Fruit fly (Drosophila melanogaster) whole organism, prepupa: ENCODE data around the gene CG15458.

ENCODE experiments used
- Blimp-1 ChIP-seq: fragments of 200-800 bp; sonication (Bioruptor generic); optimal IDR thresholded peaks from 3 replicates; lab custom pipeline; 2017; ENCODE audit warnings: missing biosample characterization, missing genetic modification characterization, mild to moderate bottlenecking, moderate library complexity, missing genetic modification reagents
- CG11902 ChIP-seq: fragments of 200-800 bp; sonication (Bioruptor generic); optimal IDR thresholded peaks from 3 replicates; lab custom pipeline; 2016; ENCODE audit warnings: missing biosample characterization, missing genetic modification characterization
- CG15336 ChIP-seq: fragments of 200-800 bp; sonication (Bioruptor generic); IDR thresholded peaks from 2 replicates; pipeline ENCODE4 v1.3.6; 2022; ENCODE audit warnings: missing biosample characterization, missing genetic modification characterization
- CG16779 ChIP-seq: fragments of 200-800 bp; sonication (Bioruptor generic); optimal IDR thresholded peaks from 3 replicates; lab custom pipeline; 2017; ENCODE audit warnings: missing biosample characterization, mild to moderate bottlenecking, missing genetic modification characterization
- CG32006 ChIP-seq: fragments of 200-800 bp; sonication (Bioruptor generic); optimal IDR thresholded peaks from 3 replicates; lab custom pipeline; 2017; ENCODE audit warnings: missing biosample characterization, mild to moderate bottlenecking, missing genetic modification characterization
- CG6792 ChIP-seq: fragments of 200-800 bp; sonication (Bioruptor generic); optimal IDR thresholded peaks from 3 replicates; lab custom pipeline; 2016; ENCODE audit warnings: missing biosample characterization, missing genetic modification characterization
- CG6854 ChIP-seq: fragments of 200-800 bp; sonication (Bioruptor generic); optimal IDR thresholded peaks from 2 replicates; lab custom pipeline; 2017; ENCODE audit warnings: missing biosample characterization, mild to moderate bottlenecking, missing genetic modification characterization
- CG8319 ChIP-seq: fragments of 200-800 bp; sonication (Bioruptor generic); optimal IDR thresholded peaks from 3 replicates; lab custom pipeline; 2016; ENCODE audit warnings: missing biosample characterization, missing genetic modification characterization
- Eip93F ChIP-seq: fragments of 200-800 bp; sonication (Bioruptor generic); optimal IDR thresholded peaks from 2 replicates; lab custom pipeline; 2016; ENCODE audit warnings: missing biosample characterization, mild to moderate bottlenecking, missing genetic modification characterization
- Ets21C ChIP-seq: fragments of 200-800 bp; sonication (Bioruptor generic); optimal IDR thresholded peaks from 3 replicates; lab custom pipeline; 2016; ENCODE audit warnings: missing biosample characterization, missing genetic modification characterization
- Ets96B ChIP-seq: fragments of 200-800 bp; optimal IDR thresholded peaks from 2 replicates; lab custom pipeline; 2019; ENCODE audit warnings: missing biosample characterization, mild to moderate bottlenecking, missing genetic modification characterization, moderate library complexity
- Gug ChIP-seq: fragments of 200-800 bp; sonication (Bioruptor generic); IDR thresholded peaks from 2 replicates; pipeline ENCODE4 v1.3.6; 2022; ENCODE audit warnings: missing biosample characterization, missing genetic modification characterization
- Lpt ChIP-seq: fragments of 200-800 bp; sonication (Bioruptor generic); optimal IDR thresholded peaks from 3 replicates; lab custom pipeline; 2016; ENCODE audit warnings: missing biosample characterization, missing genetic modification characterization
- OdsH ChIP-seq: fragments of 200-800 bp; sonication (Bioruptor generic); optimal IDR thresholded peaks from 3 replicates; lab custom pipeline; 2016; ENCODE audit warnings: missing biosample characterization, missing genetic modification characterization
- achi ChIP-seq: fragments of 200-800 bp; sonication (Bioruptor generic); optimal IDR thresholded peaks from 3 replicates; lab custom pipeline; 2016; ENCODE audit warnings: missing biosample characterization, missing genetic modification characterization
- acj6 ChIP-seq: fragments of 200-800 bp; sonication (Bioruptor generic); optimal IDR thresholded peaks from 3 replicates; lab custom pipeline; 2016; ENCODE audit warnings: missing biosample characterization, missing genetic modification characterization
- cyc ChIP-seq: fragments of 200-800 bp; sonication (Bioruptor generic); optimal IDR thresholded peaks from 3 replicates; lab custom pipeline; 2016; ENCODE audit warnings: missing biosample characterization, missing genetic modification characterization
- dsx ChIP-seq: fragments of 200-800 bp; optimal IDR thresholded peaks from 3 replicates; lab custom pipeline; 2019; ENCODE audit warnings: missing biosample characterization, mild to moderate bottlenecking, missing genetic modification characterization, moderate library complexity; ENCODE audit not compliant: poor library complexity, severe bottlenecking
- fd59A ChIP-seq: fragments of 200-800 bp; sonication (Bioruptor generic); optimal IDR thresholded peaks from 2 replicates; lab custom pipeline; 2017; ENCODE audit warnings: missing biosample characterization, mild to moderate bottlenecking, missing genetic modification characterization, missing genetic modification reagents
- fkh ChIP-seq: fragments of 200-800 bp; sonication (Bioruptor generic); optimal IDR thresholded peaks from 3 replicates; lab custom pipeline; 2017; ENCODE audit warnings: missing biosample characterization, mild to moderate bottlenecking, missing genetic modification characterization, moderate library complexity
- spab ChIP-seq: fragments of 200-800 bp; sonication (Bioruptor generic); optimal IDR thresholded peaks from 2 replicates; lab custom pipeline; 2017; ENCODE audit warnings: missing biosample characterization, mild to moderate bottlenecking, missing genetic modification characterization, missing genetic modification reagents
- svp ChIP-seq: fragments of 200-800 bp; sonication (Bioruptor generic); peaks from one replicate; lab custom pipeline; 2016; ENCODE audit warnings: missing biosample characterization, missing genetic modification characterization
- vri ChIP-seq: fragments of 200-800 bp; sonication (Bioruptor generic); optimal IDR thresholded peaks from 3 replicates; lab custom pipeline; 2016; ENCODE audit warnings: missing biosample characterization, mild to moderate bottlenecking, missing genetic modification characterization

CG15458 gene

DNA sequence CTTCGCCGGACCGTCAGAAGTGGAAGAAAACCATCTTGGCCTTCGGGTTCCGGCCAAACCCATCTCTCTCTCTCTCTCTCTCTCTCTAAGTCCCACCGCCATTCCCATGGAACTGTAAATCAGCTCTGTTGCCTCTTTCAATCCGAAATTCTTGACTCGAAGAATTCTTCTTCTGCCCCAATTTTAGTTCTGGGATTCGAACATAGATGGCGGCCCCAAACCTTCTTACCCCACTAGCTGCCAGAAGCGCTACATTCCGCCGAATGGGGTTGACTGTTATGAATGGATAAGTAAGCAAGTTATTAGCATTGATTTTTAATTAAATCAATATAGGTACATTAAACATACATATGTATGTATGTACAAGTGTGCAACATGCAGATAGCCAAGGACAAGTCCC, 28.1 kb downstream of the CG15458 start:
- TF ChIP-seq achi = no peak
- no peak for TF ChIP-seq fd59A
- TF ChIP-seq spab = no peak
- no peak for TF ChIP-seq Ets96B (tag; lab: Kevin White, UChicago)
- no peak for TF ChIP-seq CG6792 (GFP tag; lab: Kevin White, UChicago)
- TF ChIP-seq CG32006 (GFP tag; lab: Kevin White, UChicago) = no peak
- TF ChIP-seq CG11902 (GFP tag; lab: Kevin White, UChicago) = no peak
- TF ChIP-seq Eip93F (GFP tag; lab: Kevin White, UChicago) = no peak
- no peak for TF ChIP-seq OdsH (GFP tag; lab: Kevin White, UChicago)
- no peak for TF ChIP-seq cyc (GFP tag; lab: Kevin White, UChicago)
- no peak for TF ChIP-seq vri (GFP tag; lab: Kevin White, UChicago)
- TF ChIP-seq dsx (GFP tag; lab: Kevin White, UChicago) = no peak
- TF ChIP-seq Lpt (GFP tag; lab: Kevin White, UChicago) = no peak

DNA sequence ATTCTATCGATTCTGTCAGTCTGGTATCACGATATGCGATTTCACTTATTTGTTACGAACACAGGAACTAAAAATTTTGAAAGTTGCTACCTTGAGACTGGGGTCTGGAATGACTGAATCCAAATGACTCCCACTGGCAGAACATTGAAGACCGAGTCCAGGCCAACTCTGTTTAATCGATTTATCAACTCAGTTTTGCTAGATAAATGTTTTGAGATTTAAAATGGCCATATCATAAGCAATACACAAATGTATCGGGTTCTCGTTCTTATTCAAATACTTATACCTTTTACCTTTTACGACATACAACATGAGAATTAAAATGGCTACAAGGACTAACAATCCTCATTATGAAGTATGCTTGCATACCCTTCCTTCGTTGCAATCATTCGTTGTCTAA, 37.6 kb downstream of the CG15458 start, which contains the start of gene CG12679:
TSS of gene CG12679 (minus strand) at position 101 of the 400 bp plus-strand sequence.
- TF ChIP-seq Blimp-1 (GFP tag; lab: Kevin White, UChicago) (no peak), CG8319 (no peak), Lpt (GFP tag; lab: Kevin White, UChicago) (no peak), CG6854 (GFP tag; lab: Kevin White, UChicago) (no peak), CG15336 (no peak), Eip93F (GFP tag; lab: Kevin White, UChicago) (no peak), CG16779 (tag; lab: Kevin White, UChicago) (no peak), Gug (no peak), svp (no peak), CG11902 (GFP tag; lab: Kevin White, UChicago) (no peak), acj6 (no peak), Ets21C (GFP tag; lab: Kevin White, UChicago) (no peak), fkh (GFP tag; lab: Kevin White, UChicago) (no peak)
